Worm (Caenorhabditis elegans): ENCODE measurements around the gene K09E2.3.

- TF ChIP-seq him-1 (tag; optimal IDR thresholded peaks at IDR 0.05), result no peak
- no peak for TF ChIP-seq dao-5 (tag; optimal IDR thresholded peaks at IDR 0.05)
- TF ChIP-seq W03F9.2 (tag; optimal IDR thresholded peaks at IDR 0.05), result no peak
These were observed 38.3 kb downstream of the K09E2.3 start, which contains the start of gene F53A9.1 for ce11 chrX:8711141-8711645.
